Worm (Caenorhabditis elegans) whole organism, mixed stage, embryonic: ENCODE results near the gene C18H9.6.

Experiments
- M03D4.4 ChIP-seq: sonication (generic microtip); optimal IDR thresholded peaks from 2 replicates; lab custom pipeline; 2017; ENCODE audit warnings: mild to moderate bottlenecking, missing genetic modification characterization, missing compliant biosample characterization
- mls-2 ChIP-seq: sonication (generic microtip); optimal IDR thresholded peaks from 2 replicates; lab custom pipeline; 2016; ENCODE audit warnings: mild to moderate bottlenecking, missing genetic modification characterization, moderate library complexity, missing compliant biosample characterization
- nhr-2 ChIP-seq: fragments of 150-350 bp; optimal IDR thresholded peaks from 2 replicates; lab custom pipeline; 2014; ENCODE audit warnings: missing biosample characterization, missing genetic modification characterization
- nhr-28 ChIP-seq: fragments of 150-350 bp; optimal IDR thresholded peaks from 2 replicates; lab custom pipeline; 2014; ENCODE audit warnings: missing biosample characterization, missing genetic modification characterization

- TF ChIP-seq mls-2 (tag; lab: Kevin White, UChicago) (no peak), nhr-28 (tag; lab: Kevin White, UChicago) (no peak), nhr-2 (tag; lab: Kevin White, UChicago) (no peak), M03D4.4 (tag; lab: Kevin White, UChicago) (no peak)
These were observed 6.3 kb upstream of the C18H9.6 start for ce11 chrII:6707496-6708260.
